Worm (Caenorhabditis elegans) whole organism, L3 larva: Measurements from ENCODE around the gene hnd-1.

Experiments used
- aly-2 ChIP-seq: fragments of 150-350 bp; optimal IDR thresholded peaks from 2 replicates; lab custom pipeline; 2014; ENCODE audit warnings: missing biosample characterization, missing genetic modification characterization
- ceh-82 ChIP-seq: fragments of 150-350 bp; optimal IDR thresholded peaks from 2 replicates; lab custom pipeline; 2014; ENCODE audit warnings: missing biosample characterization, missing genetic modification characterization
- daf-12 ChIP-seq: fragments of 150-350 bp; optimal IDR thresholded peaks from 2 replicates; lab custom pipeline; 2014; ENCODE audit warnings: missing biosample characterization, missing genetic modification reagents, missing genetic modification characterization
- elt-3 ChIP-seq, 3 experiments: fragments of 150-350 bp in 1 of 3; sonication (generic microtip) in 2 of 3; optimal IDR thresholded peaks; 2 replicates in 2 of 3; 4 replicates in 1 of 3; lab custom pipeline; 2014 to 2017; ENCODE audit warnings: missing biosample characterization in 3 of 3, missing genetic modification characterization in 3 of 3
- fos-1 ChIP-seq: fragments of 150-350 bp; optimal IDR thresholded peaks from 2 replicates; lab custom pipeline; 2014; ENCODE audit warnings: missing biosample characterization, missing genetic modification characterization
- mdl-1 ChIP-seq: fragments of 150-350 bp; optimal IDR thresholded peaks from 2 replicates; lab custom pipeline; 2014; ENCODE audit warnings: missing biosample characterization, missing genetic modification characterization
- mml-1 ChIP-seq: fragments of 150-350 bp; sonication (generic microtip); optimal IDR thresholded peaks from 3 replicates; lab custom pipeline; 2014; ENCODE audit warnings: missing biosample characterization, missing genetic modification characterization
- nhr-28 ChIP-seq: fragments of 150-350 bp; optimal IDR thresholded peaks from 2 replicates; lab custom pipeline; 2014; ENCODE audit warnings: missing biosample characterization, missing genetic modification characterization
- pqm-1 ChIP-seq: fragments of 150-350 bp; optimal IDR thresholded peaks from 2 replicates; lab custom pipeline; 2017; ENCODE audit warnings: missing biosample characterization, missing genetic modification characterization, inconsistent platforms
- unc-62 ChIP-seq: fragments of 150-350 bp; sonication (generic microtip); optimal IDR thresholded peaks from 4 replicates; lab custom pipeline; 2014; ENCODE audit warnings: missing biosample characterization, missing genetic modification reagents, missing genetic modification characterization
- ztf-4 ChIP-seq: fragments of 150-350 bp; optimal IDR thresholded peaks from 2 replicates; lab custom pipeline; 2014; ENCODE audit warnings: missing biosample characterization, missing genetic modification characterization

- TF ChIP-seq fos-1 (tag; lab: Kevin White, UChicago) (no peak), mml-1 (tag; lab: Kevin White, UChicago) (no peak), ztf-4 (tag; lab: Kevin White, UChicago) (no peak), unc-62 (no peak), nhr-28 (tag; lab: Kevin White, UChicago) (no peak), aly-2 (no peak), daf-12 (tag; lab: Kevin White, UChicago) (no peak), pqm-1 (tag; lab: Kevin White, UChicago) (no peak), mdl-1 (no peak), elt-3 (tag; optimal IDR thresholded peaks at IDR 0.05; lab: Kevin White, UChicago) (no peak), ceh-82 (no peak)
Observed at ce11 chrX:11662069-11662468, 22.3 kb upstream of the hnd-1 start.
